Worm (Caenorhabditis elegans) whole organism, late embryonic: Measurements from ENCODE around the gene Y57G11B.3.

ENCODE experiments used
- ahr-1 ChIP-seq: sonication (generic microtip); optimal IDR thresholded peaks from 2 replicates; lab custom pipeline; 2016; ENCODE audit warnings: missing genetic modification characterization, missing compliant biosample characterization
- ceh-34 ChIP-seq: sonication (generic microtip); optimal IDR thresholded peaks from 2 replicates; lab custom pipeline; 2016; ENCODE audit warnings: mild to moderate bottlenecking, missing genetic modification characterization, missing compliant biosample characterization
- elt-2 ChIP-seq: sonication (generic microtip); optimal IDR thresholded peaks from 2 replicates; lab custom pipeline; 2016; ENCODE audit warnings: missing genetic modification reagents, missing genetic modification characterization, missing compliant biosample characterization
- hlh-15 ChIP-seq: sonication (generic microtip); optimal IDR thresholded peaks from 2 replicates; lab custom pipeline; 2016; ENCODE audit warnings: missing genetic modification characterization, missing compliant biosample characterization
- pag-3 ChIP-seq: sonication (generic microtip); optimal IDR thresholded peaks from 2 replicates; lab custom pipeline; 2016; ENCODE audit warnings: missing compliant biosample characterization, missing genetic modification characterization, borderline replicate concordance
- pha-4 ChIP-seq: fragments of 150-350 bp; optimal IDR thresholded peaks from 2 replicates; lab custom pipeline; 2018; ENCODE audit warnings: missing biosample characterization, missing genetic modification reagents, missing genetic modification characterization
- pqm-1 ChIP-seq: sonication (generic microtip); optimal IDR thresholded peaks from 2 replicates; lab custom pipeline; 2016; ENCODE audit warnings: missing genetic modification characterization, missing compliant biosample characterization
- ref-2 ChIP-seq: sonication (generic microtip); optimal IDR thresholded peaks from 2 replicates; lab custom pipeline; 2016; ENCODE audit warnings: missing genetic modification characterization, missing compliant biosample characterization

DNA sequence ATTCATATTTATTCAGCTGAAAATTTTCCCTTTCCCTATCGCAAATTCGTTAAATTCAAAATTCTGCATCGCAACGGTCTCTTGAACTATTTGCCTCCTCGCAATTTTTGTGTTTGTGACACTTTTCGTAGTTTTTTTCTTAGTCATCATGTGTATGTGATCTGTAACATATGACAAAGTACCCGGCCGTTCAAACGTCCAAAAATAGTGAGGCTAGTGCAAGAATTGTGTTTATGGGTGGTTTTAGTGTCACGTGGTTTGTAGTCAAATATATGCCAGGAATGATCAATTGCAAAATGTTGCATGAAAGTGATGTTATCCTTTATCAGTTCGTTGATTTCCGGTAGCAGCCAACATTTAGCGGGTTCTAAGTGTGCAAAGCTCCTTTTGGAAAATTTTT lies 35.6 kb upstream of the Y57G11B.3 start:
- TF ChIP-seq pag-3 (no peak), ahr-1 (tag; lab: Kevin White, UChicago) (no peak), pha-4 (tag; lab: Kevin White, UChicago) (no peak), ceh-34 (no peak), elt-2 (no peak), ref-2 (no peak), pqm-1 (no peak), hlh-15 (no peak)
